Fruit fly (Drosophila melanogaster) whole organism, embryonic: ENCODE data around the gene CG2841.

Experiments
- Antp ChIP-seq: fragments of 200-800 bp; sonication (Bioruptor generic); optimal IDR thresholded peaks from 3 replicates; lab custom pipeline; 2016; ENCODE audit warnings: missing biosample characterization, missing genetic modification characterization
- Atf-2 ChIP-seq: fragments of 200-800 bp; sonication (Bioruptor generic); optimal IDR thresholded peaks from 2 replicates; lab custom pipeline; 2016; ENCODE audit warnings: missing biosample characterization, missing genetic modification characterization
- Atf6 ChIP-seq: fragments of 200-800 bp; sonication (Bioruptor generic); IDR thresholded peaks from 2 replicates; pipeline ENCODE4 v1.3.6; 2022; ENCODE audit warnings: missing biosample characterization, missing genetic modification characterization
- C15 ChIP-seq: fragments of 200-800 bp; sonication (Bioruptor generic); IDR thresholded peaks from 3 replicates; pipeline ENCODE4 v1.3.6; 2022; ENCODE audit warnings: missing biosample characterization, missing genetic modification characterization
- CG10462 ChIP-seq: fragments of 200-800 bp; sonication (Bioruptor generic); optimal IDR thresholded peaks from 2 replicates; lab custom pipeline; 2016; ENCODE audit warnings: missing biosample characterization, missing genetic modification characterization
- CG11723 ChIP-seq: fragments of 200-800 bp; sonication (Bioruptor generic); optimal IDR thresholded peaks from 2 replicates; lab custom pipeline; 2017; ENCODE audit warnings: missing biosample characterization, mild to moderate bottlenecking, missing genetic modification characterization
- CG12299 ChIP-seq: fragments of 200-800 bp; sonication (Bioruptor generic); optimal IDR thresholded peaks from 2 replicates; lab custom pipeline; 2018; ENCODE audit warnings: missing biosample characterization, mild to moderate bottlenecking, missing genetic modification characterization
- CG12659 ChIP-seq: fragments of 200-800 bp; sonication (Bioruptor generic); optimal IDR thresholded peaks from 3 replicates; lab custom pipeline; 2017; ENCODE audit warnings: mild to moderate bottlenecking, missing biosample characterization, missing genetic modification reagents, missing genetic modification characterization
- CG12769 ChIP-seq: fragments of 200-800 bp; sonication (Bioruptor generic); optimal IDR thresholded peaks from 2 replicates; lab custom pipeline; 2019; ENCODE audit warnings: missing biosample characterization, mild to moderate bottlenecking, missing genetic modification characterization, moderate library complexity
- CG15514 ChIP-seq: fragments of 200-800 bp; sonication (Bioruptor generic); optimal IDR thresholded peaks from 3 replicates; lab custom pipeline; 2017; ENCODE audit warnings: missing biosample characterization, missing genetic modification characterization, mild to moderate bottlenecking, moderate library complexity, missing genetic modification reagents
- CG15696 ChIP-seq: fragments of 200-800 bp; sonication (Bioruptor generic); optimal IDR thresholded peaks from 2 replicates; lab custom pipeline; 2019; ENCODE audit warnings: missing biosample characterization, mild to moderate bottlenecking, missing genetic modification characterization, moderate library complexity
- CG1603 ChIP-seq: fragments of 200-800 bp; sonication (Bioruptor generic); optimal IDR thresholded peaks from 2 replicates; lab custom pipeline; 2019; ENCODE audit warnings: missing biosample characterization, mild to moderate bottlenecking, missing genetic modification characterization, moderate library complexity
- CG16815 ChIP-seq: fragments of 200-800 bp; sonication (Bioruptor generic); optimal IDR thresholded peaks from 3 replicates; lab custom pipeline; 2017; ENCODE audit warnings: missing biosample characterization, mild to moderate bottlenecking, missing genetic modification characterization
- CG31365 ChIP-seq: fragments of 200-800 bp; sonication (Bioruptor generic); optimal IDR thresholded peaks from 2 replicates; lab custom pipeline; 2018; ENCODE audit warnings: missing biosample characterization, mild to moderate bottlenecking, missing genetic modification characterization
- CG3995 ChIP-seq: fragments of 200-800 bp; sonication (Bioruptor generic); optimal IDR thresholded peaks from 3 replicates; lab custom pipeline; 2016; ENCODE audit warnings: missing biosample characterization, missing genetic modification characterization
- CG5180 ChIP-seq: fragments of 200-800 bp; sonication (Bioruptor generic); optimal IDR thresholded peaks from 3 replicates; lab custom pipeline; 2017; ENCODE audit warnings: missing biosample characterization, missing genetic modification characterization, mild to moderate bottlenecking, moderate library complexity, missing genetic modification reagents
- CG6254 ChIP-seq: fragments of 200-800 bp; sonication (Bioruptor generic); optimal IDR thresholded peaks from 3 replicates; lab custom pipeline; 2017; ENCODE audit warnings: mild to moderate bottlenecking, missing biosample characterization, missing genetic modification reagents, missing genetic modification characterization
- CG6765 ChIP-seq: fragments of 200-800 bp; sonication (Bioruptor generic); optimal IDR thresholded peaks from 3 replicates; lab custom pipeline; 2017; ENCODE audit warnings: missing biosample characterization, mild to moderate bottlenecking, missing genetic modification characterization
- CG7271 ChIP-seq: fragments of 200-800 bp; sonication (Bioruptor generic); optimal IDR thresholded peaks from 2 replicates; lab custom pipeline; 2018; ENCODE audit warnings: missing biosample characterization, mild to moderate bottlenecking, missing genetic modification characterization, moderate library complexity
- CG7839 ChIP-seq: fragments of 200-800 bp; sonication (Bioruptor generic); optimal IDR thresholded peaks from 3 replicates; lab custom pipeline; 2018; ENCODE audit warnings: missing biosample characterization, mild to moderate bottlenecking, missing genetic modification characterization, moderate library complexity
- CG7963 ChIP-seq: fragments of 200-800 bp; sonication (Bioruptor generic); IDR thresholded peaks from 3 replicates; pipeline ENCODE4 v1.3.6; 2022; ENCODE audit warnings: missing biosample characterization, missing genetic modification characterization; ENCODE audit not compliant: partially characterized antibody
- CG8944 ChIP-seq: fragments of 200-800 bp; sonication (Bioruptor generic); optimal IDR thresholded peaks from 3 replicates; lab custom pipeline; 2016; ENCODE audit warnings: missing biosample characterization, missing genetic modification characterization
- CG9437 ChIP-seq: fragments of 200-800 bp; sonication (Bioruptor generic); optimal IDR thresholded peaks from 2 replicates; lab custom pipeline; 2018; ENCODE audit warnings: missing biosample characterization, mild to moderate bottlenecking, missing genetic modification characterization
- CG9932 ChIP-seq: fragments of 200-800 bp; sonication (Bioruptor generic); IDR thresholded peaks from 2 replicates; pipeline ENCODE4 v1.3.6; 2022; ENCODE audit warnings: missing biosample characterization, missing genetic modification characterization
- D ChIP-seq, 2 experiments: fragments of 200-800 bp in 1 of 2; fragments of >200 bp in 1 of 2; sonication (Bioruptor generic) in 1 of 2; optimal IDR thresholded peaks; 2 replicates in 1 of 2; 3 replicates in 1 of 2; lab custom pipeline; 2017; ENCODE audit warnings: mild to moderate bottlenecking in 1 of 2, missing biosample characterization in 1 of 2, missing genetic modification characterization in 1 of 2, missing genetic modification reagents in 1 of 2
- Dip2 ChIP-seq: fragments of 200-800 bp; sonication (Bioruptor generic); IDR thresholded peaks from 2 replicates; pipeline ENCODE4 v1.3.6; 2022; ENCODE audit warnings: missing biosample characterization, missing genetic modification characterization
- HLH54F ChIP-seq: fragments of 200-800 bp; sonication (Bioruptor generic); optimal IDR thresholded peaks from 3 replicates; lab custom pipeline; 2016; ENCODE audit warnings: missing biosample characterization, missing genetic modification characterization
- Hmx ChIP-seq: fragments of 200-800 bp; sonication (Bioruptor generic); optimal IDR thresholded peaks from 2 replicates; lab custom pipeline; 2016; ENCODE audit warnings: missing biosample characterization, missing genetic modification characterization
- Hr78 ChIP-seq, 2 experiments: fragments of 200-800 bp in 1 of 2; fragments of >200 bp in 1 of 2; sonication (Bioruptor generic) in 1 of 2; optimal IDR thresholded peaks; 2 replicates each; lab custom pipeline; 2017 to 2019; ENCODE audit warnings: missing biosample characterization in 2 of 2, missing genetic modification characterization in 2 of 2, mild to moderate bottlenecking in 1 of 2, moderate library complexity in 1 of 2
- Lhr ChIP-seq: fragments of 200-800 bp; sonication (Bioruptor generic); optimal IDR thresholded peaks from 3 replicates; lab custom pipeline; 2017; ENCODE audit warnings: mild to moderate bottlenecking, missing biosample characterization, missing genetic modification reagents, missing genetic modification characterization
- Nf-YB ChIP-seq: fragments of 200-800 bp; sonication (Bioruptor generic); optimal IDR thresholded peaks from 3 replicates; lab custom pipeline; 2019; ENCODE audit warnings: missing biosample characterization, mild to moderate bottlenecking, missing genetic modification characterization, moderate library complexity
- NfI ChIP-seq: fragments of 200-800 bp; sonication (Bioruptor generic); optimal IDR thresholded peaks from 3 replicates; lab custom pipeline; 2018; ENCODE audit warnings: missing biosample characterization, mild to moderate bottlenecking, missing genetic modification characterization, moderate library complexity
- aop ChIP-seq: fragments of 200-800 bp; sonication (Bioruptor generic); IDR thresholded peaks from 2 replicates; pipeline ENCODE4 v1.3.6; 2022; ENCODE audit warnings: missing biosample characterization, missing genetic modification characterization
- ash1 ChIP-seq: fragments of 200-800 bp; sonication (Bioruptor generic); optimal IDR thresholded peaks from 2 replicates; lab custom pipeline; 2018; ENCODE audit warnings: missing biosample characterization, mild to moderate bottlenecking, missing genetic modification characterization
- chif ChIP-seq, 2 experiments: fragments of 200-800 bp; sonication (Bioruptor generic); optimal IDR thresholded peaks; 3 replicates each; lab custom pipeline; 2016; ENCODE audit warnings: missing biosample characterization in 2 of 2, missing genetic modification characterization in 2 of 2
- chinmo ChIP-seq: fragments of 200-800 bp; sonication (Bioruptor generic); IDR thresholded peaks from 4 replicates; pipeline ENCODE4 v1.3.6; 2022; ENCODE audit warnings: missing biosample characterization, missing genetic modification characterization; ENCODE audit not compliant: partially characterized antibody
- croc ChIP-seq: fragments of 200-800 bp; sonication (Bioruptor generic); conservative IDR thresholded peaks from 3 replicates; pipeline ENCODE4 v1.3.6; 2022; ENCODE audit warnings: missing biosample characterization, missing genetic modification characterization
- crp ChIP-seq, 2 experiments: fragments of 200-800 bp; sonication (Bioruptor generic); optimal IDR thresholded peaks; 2 replicates in 1 of 2; 3 replicates in 1 of 2; lab custom pipeline; 2017; ENCODE audit warnings: missing biosample characterization in 2 of 2, missing genetic modification characterization in 2 of 2, mild to moderate bottlenecking in 1 of 2, moderate library complexity in 1 of 2
- eyg ChIP-seq: fragments of 200-800 bp; sonication (Bioruptor generic); optimal IDR thresholded peaks from 3 replicates; lab custom pipeline; 2016; ENCODE audit warnings: missing biosample characterization, missing genetic modification characterization
- fu2 ChIP-seq: fragments of 200-800 bp; sonication (Bioruptor generic); optimal IDR thresholded peaks from 2 replicates; lab custom pipeline; 2016; ENCODE audit warnings: missing biosample characterization, missing genetic modification characterization
- gce ChIP-seq: fragments of 200-800 bp; sonication (Bioruptor generic); IDR thresholded peaks from 3 replicates; pipeline ENCODE4 v1.3.6; 2022; ENCODE audit warnings: missing biosample characterization, missing genetic modification characterization
- gsb ChIP-seq: fragments of 200-800 bp; sonication (Bioruptor generic); IDR thresholded peaks from 2 replicates; pipeline ENCODE4 v1.3.6; 2022; ENCODE audit warnings: missing biosample characterization, missing genetic modification characterization
- hb ChIP-seq: fragments of 200-800 bp; sonication (Bioruptor generic); IDR thresholded peaks from 3 replicates; pipeline ENCODE4 v1.3.6; 2022; ENCODE audit warnings: missing biosample characterization, missing genetic modification characterization; ENCODE audit not compliant: partially characterized antibody
- nom ChIP-seq: fragments of 200-800 bp; sonication (Bioruptor generic); optimal IDR thresholded peaks from 2 replicates; lab custom pipeline; 2017; ENCODE audit warnings: missing biosample characterization, missing genetic modification characterization, mild to moderate bottlenecking, moderate library complexity, missing genetic modification reagents
- org-1 ChIP-seq: fragments of 200-800 bp; sonication (Bioruptor generic); optimal IDR thresholded peaks from 2 replicates; lab custom pipeline; 2017; ENCODE audit warnings: missing biosample characterization, missing genetic modification characterization
- pho ChIP-seq: fragments of 200-800 bp; sonication (Bioruptor generic); optimal IDR thresholded peaks from 2 replicates; lab custom pipeline; 2016; ENCODE audit warnings: missing biosample characterization, missing genetic modification characterization
- row ChIP-seq: fragments of 200-800 bp; sonication (Bioruptor generic); IDR thresholded peaks from 3 replicates; pipeline ENCODE4 v1.3.6; 2022; ENCODE audit warnings: missing biosample characterization, missing genetic modification characterization
- trem ChIP-seq: fragments of 200-800 bp; optimal IDR thresholded peaks from 3 replicates; lab custom pipeline; 2019; ENCODE audit warnings: missing biosample characterization, mild to moderate bottlenecking, missing genetic modification characterization, moderate library complexity
- vvl ChIP-seq: fragments of 200-800 bp; sonication (Bioruptor generic); IDR thresholded peaks from 2 replicates; pipeline ENCODE4 v1.3.6; 2022; ENCODE audit warnings: missing biosample characterization, missing genetic modification characterization

The CG2841 gene

dm6 chrX:2306307-2306706, 59.8 kb downstream of the CG2841 start (continued):
- TF ChIP-seq CG7271 (no peak), CG12659 (GFP tag; lab: Kevin White, UChicago) (peak; percentile 54), CG12299 (tag; lab: Kevin White, UChicago) (peak; percentile 17), crp (GFP tag; optimal IDR thresholded peaks at IDR 0.05; lab: Kevin White, UChicago) (no peak), trem (tag; lab: Kevin White, UChicago) (no peak), CG10462 (GFP tag; lab: Kevin White, UChicago) (no peak), Antp (peak; percentile 59), aop (GFP tag; lab: Robert Waterston, UW) (no peak), D (optimal IDR thresholded peaks at IDR 0.05; lab: Kevin White, UChicago) (no peak), D (GFP tag; optimal IDR thresholded peaks at IDR 0.05; lab: Kevin White, UChicago) (peak; percentile 37), CG1603 (tag; lab: Kevin White, UChicago) (peak; percentile 79), CG15696 (tag; lab: Kevin White, UChicago) (peak; percentile 2), ash1 (GFP tag; lab: Kevin White, UChicago) (no peak), nom (GFP tag; lab: Kevin White, UChicago) (peak; percentile 16), gce (GFP tag; lab: Robert Waterston, UW) (no peak), org-1 (GFP tag; lab: Kevin White, UChicago) (peak; percentile 72), C15 (GFP tag; lab: Robert Waterston, UW) (no peak), CG31365 (tag; lab: Kevin White, UChicago) (no peak), croc (GFP tag; lab: Robert Waterston, UW) (peak; percentile 43; the same call in 2 of the 3 replicates), CG15514 (GFP tag; lab: Kevin White, UChicago) (peak; percentile 11), Nf-YB (GFP tag; lab: Kevin White, UChicago) (no peak), Hmx (GFP tag; lab: Kevin White, UChicago) (no peak), NfI (peak; percentile 63), Atf-2 (GFP tag; lab: Kevin White, UChicago) (peak; percentile 37), CG6765 (GFP tag; lab: Kevin White, UChicago) (peak; percentile 36), CG8944 (GFP tag; lab: Kevin White, UChicago) (peak; percentile 37), HLH54F (GFP tag; lab: Kevin White, UChicago) (peak; percentile 41), Atf6 (GFP tag; lab: Robert Waterston, UW) (peak; percentile 38; the same call in 1 of the 2 replicates), CG7839 (tag; lab: Kevin White, UChicago) (peak; percentile 72), gsb (GFP tag; lab: Robert Waterston, UW) (peak; percentile 43; the same call in 1 of the 2 replicates), CG6254 (no peak), chinmo (GFP tag; lab: Robert Waterston, UW) (no peak), hb (GFP tag; lab: Robert Waterston, UW) (no peak), CG9932 (no peak), CG11723 (peak; percentile 44), Hr78 (GFP tag; optimal IDR thresholded peaks at IDR 0.05; lab: Kevin White, UChicago) (no peak), pho (GFP tag; lab: Kevin White, UChicago) (peak; percentile 35), fu2 (GFP tag; lab: Kevin White, UChicago) (peak; percentile 22), CG5180 (GFP tag; lab: Kevin White, UChicago) (peak; percentile 50), row (GFP tag; lab: Robert Waterston, UW) (peak; percentile 50; the same call in 2 of the 3 replicates), chif (GFP tag; optimal IDR thresholded peaks at IDR 0.05; lab: Kevin White, UChicago) (peak; percentile 22 to 40), Dip2 (GFP tag; lab: Robert Waterston, UW) (0 out of 2 replicates have a peak, but pooled peaks have one; percentile 8), CG9437 (GFP tag; lab: Kevin White, UChicago) (peak; percentile 53), CG12769 (peak; percentile 73), vvl (GFP tag; lab: Robert Waterston, UW) (peak; percentile 61), Lhr (GFP tag; lab: Kevin White, UChicago) (no peak), CG16815 (GFP tag; lab: Kevin White, UChicago) (no peak), CG7963 (GFP tag; lab: Robert Waterston, UW) (no peak), eyg (peak; percentile 31), CG3995 (GFP tag; lab: Kevin White, UChicago) (peak; percentile 5)
